Worm (Caenorhabditis elegans) whole organism, L2 larva: ENCODE measurements around the gene cdc-42.
A peak's percentile ranks its signal among the peaks of the same experiment; 100 is the strongest.

Experiments used
- C34F6.9 ChIP-seq: fragments of 150-350 bp; optimal IDR thresholded peaks from 2 replicates; lab custom pipeline; 2014; ENCODE audit warnings: missing biosample characterization, missing genetic modification characterization
- F13H6.1 ChIP-seq: sonication (generic microtip); optimal IDR thresholded peaks from 2 replicates; lab custom pipeline; 2016; ENCODE audit warnings: missing genetic modification characterization, missing compliant biosample characterization
- R02D3.7 ChIP-seq: fragments of 150-350 bp; optimal IDR thresholded peaks from 2 replicates; lab custom pipeline; 2014; ENCODE audit warnings: missing biosample characterization, missing genetic modification characterization
- ZK546.5 ChIP-seq: sonication (generic microtip); optimal IDR thresholded peaks from 2 replicates; lab custom pipeline; 2017; ENCODE audit warnings: missing biosample characterization, missing genetic modification characterization
- alr-1 ChIP-seq: fragments of 150-350 bp; optimal IDR thresholded peaks from 2 replicates; lab custom pipeline; 2014; ENCODE audit warnings: missing biosample characterization, missing genetic modification characterization
- aly-2 ChIP-seq: fragments of 150-350 bp; optimal IDR thresholded peaks from 2 replicates; lab custom pipeline; 2014; ENCODE audit warnings: missing biosample characterization, missing genetic modification characterization
- ama-1 ChIP-seq: fragments of 150-350 bp; optimal IDR thresholded peaks from 2 replicates; lab custom pipeline; 2018; ENCODE audit warnings: inconsistent platforms
- ceh-16 ChIP-seq: fragments of 150-350 bp; optimal IDR thresholded peaks from 2 replicates; lab custom pipeline; 2014; ENCODE audit warnings: missing biosample characterization, missing genetic modification characterization
- ceh-82 ChIP-seq: fragments of 150-350 bp; optimal IDR thresholded peaks from 2 replicates; lab custom pipeline; 2014; ENCODE audit warnings: missing biosample characterization, missing genetic modification characterization
- crh-2 ChIP-seq: sonication (generic microtip); optimal IDR thresholded peaks from 2 replicates; lab custom pipeline; 2017; ENCODE audit warnings: missing biosample characterization, missing genetic modification characterization
- dmd-4 ChIP-seq: sonication (generic microtip); optimal IDR thresholded peaks from 2 replicates; lab custom pipeline; 2017; ENCODE audit warnings: missing biosample characterization, missing genetic modification characterization
- egl-27 ChIP-seq: sonication (generic microtip); optimal IDR thresholded peaks from 3 replicates; lab custom pipeline; 2017; ENCODE audit warnings: missing biosample characterization, missing genetic modification reagents, missing genetic modification characterization
- elt-1 ChIP-seq: fragments of 150-350 bp; optimal IDR thresholded peaks from 2 replicates; lab custom pipeline; 2014; ENCODE audit warnings: missing biosample characterization, missing genetic modification characterization
- elt-3 ChIP-seq: sonication (generic microtip); optimal IDR thresholded peaks from 2 replicates; lab custom pipeline; 2017; ENCODE audit warnings: missing biosample characterization, missing genetic modification characterization
- fos-1 ChIP-seq: fragments of 150-350 bp; optimal IDR thresholded peaks from 2 replicates; lab custom pipeline; 2014; ENCODE audit warnings: missing biosample characterization, missing genetic modification characterization
- lin-11 ChIP-seq: fragments of 150-350 bp; sonication (generic microtip); optimal IDR thresholded peaks from 2 replicates; lab custom pipeline; 2014; ENCODE audit warnings: missing biosample characterization, missing genetic modification characterization, inconsistent platforms, mixed read lengths
- lin-39 ChIP-seq: fragments of 150-350 bp; optimal IDR thresholded peaks from 2 replicates; lab custom pipeline; 2014; ENCODE audit warnings: missing biosample characterization, missing genetic modification reagents, missing genetic modification characterization
- lsy-2 ChIP-seq, 2 experiments: fragments of 150-350 bp in 1 of 2; sonication (generic microtip) in 1 of 2; optimal IDR thresholded peaks; 2 replicates each; lab custom pipeline; 2014 to 2017; ENCODE audit warnings: missing biosample characterization in 2 of 2, missing genetic modification characterization in 2 of 2
- mab-5 ChIP-seq: fragments of 150-350 bp; optimal IDR thresholded peaks from 2 replicates; lab custom pipeline; 2014; ENCODE audit warnings: missing biosample characterization, missing genetic modification characterization
- mbf-1 ChIP-seq: sonication (generic microtip); optimal IDR thresholded peaks from 2 replicates; lab custom pipeline; 2017; ENCODE audit warnings: missing biosample characterization, missing genetic modification characterization
- mdl-1 ChIP-seq, 2 experiments: fragments of 150-350 bp in 1 of 2; sonication (generic microtip) in 1 of 2; optimal IDR thresholded peaks; 2 replicates each; lab custom pipeline; 2017; ENCODE audit warnings: missing biosample characterization in 2 of 2, missing genetic modification characterization in 2 of 2
- nhr-10 ChIP-seq: sonication (generic microtip); optimal IDR thresholded peaks from 2 replicates; lab custom pipeline; 2017; ENCODE audit warnings: missing biosample characterization, missing genetic modification characterization
- nhr-12 ChIP-seq: fragments of 150-350 bp; optimal IDR thresholded peaks from 2 replicates; lab custom pipeline; 2014; ENCODE audit warnings: missing biosample characterization, missing genetic modification characterization
- nhr-129 ChIP-seq: fragments of 150-350 bp; optimal IDR thresholded peaks from 2 replicates; lab custom pipeline; 2014; ENCODE audit warnings: missing biosample characterization, missing genetic modification characterization
- nhr-21 ChIP-seq: fragments of 150-350 bp; optimal IDR thresholded peaks from 2 replicates; lab custom pipeline; 2014; ENCODE audit warnings: missing biosample characterization, missing genetic modification characterization
- nhr-237 ChIP-seq: fragments of 150-350 bp; optimal IDR thresholded peaks from 2 replicates; lab custom pipeline; 2014; ENCODE audit warnings: missing biosample characterization, missing genetic modification characterization
- nhr-25 ChIP-seq: fragments of 150-350 bp; sonication (generic microtip); optimal IDR thresholded peaks from 3 replicates; lab custom pipeline; 2014; ENCODE audit warnings: missing biosample characterization, missing genetic modification characterization
- nhr-6 ChIP-seq: fragments of 150-350 bp; optimal IDR thresholded peaks from 2 replicates; lab custom pipeline; 2014; ENCODE audit warnings: missing biosample characterization, missing genetic modification characterization
- nhr-77 ChIP-seq: fragments of 150-350 bp; optimal IDR thresholded peaks from 2 replicates; lab custom pipeline; 2014; ENCODE audit warnings: missing biosample characterization, missing genetic modification characterization
- peb-1 ChIP-seq: fragments of 150-350 bp; optimal IDR thresholded peaks from 2 replicates; lab custom pipeline; 2014; ENCODE audit warnings: missing biosample characterization, missing genetic modification characterization
- sem-4 ChIP-seq: fragments of 150-350 bp; optimal IDR thresholded peaks from 2 replicates; lab custom pipeline; 2014; ENCODE audit warnings: missing biosample characterization, missing genetic modification reagents, missing genetic modification characterization
- skn-1 ChIP-seq: sonication (generic microtip); optimal IDR thresholded peaks from 2 replicates; lab custom pipeline; 2017; ENCODE audit warnings: missing biosample characterization, missing genetic modification characterization
- sma-3 ChIP-seq: sonication (generic microtip); optimal IDR thresholded peaks from 2 replicates; lab custom pipeline; 2016; ENCODE audit warnings: missing genetic modification reagents, missing genetic modification characterization, missing compliant biosample characterization
- sma-9 ChIP-seq, 2 experiments: fragments of 150-350 bp in 1 of 2; sonication (generic microtip) in 1 of 2; optimal IDR thresholded peaks; 2 replicates each; lab custom pipeline; 2014 to 2016; ENCODE audit warnings: missing genetic modification characterization in 2 of 2, mild to moderate bottlenecking in 1 of 2, missing biosample characterization in 1 of 2, missing compliant biosample characterization in 1 of 2, missing genetic modification reagents in 1 of 2, moderate library complexity in 1 of 2
- snpc-4 ChIP-seq: fragments of 150-350 bp; optimal IDR thresholded peaks from 2 replicates; lab custom pipeline; 2014; ENCODE audit warnings: missing biosample characterization, missing genetic modification characterization
- unc-39 ChIP-seq: fragments of 150-350 bp; optimal IDR thresholded peaks from 2 replicates; lab custom pipeline; 2014; ENCODE audit warnings: missing biosample characterization, missing genetic modification characterization
- unc-55 ChIP-seq: fragments of 150-350 bp; sonication (generic microtip); optimal IDR thresholded peaks from 3 replicates; lab custom pipeline; 2014; ENCODE audit warnings: missing biosample characterization, missing genetic modification reagents, missing genetic modification characterization
- unc-62 ChIP-seq: fragments of 150-350 bp; optimal IDR thresholded peaks from 2 replicates; lab custom pipeline; 2014; ENCODE audit warnings: missing biosample characterization, missing genetic modification reagents, missing genetic modification characterization
- zag-1 ChIP-seq: fragments of 150-350 bp; optimal IDR thresholded peaks from 2 replicates; lab custom pipeline; 2014; ENCODE audit warnings: missing biosample characterization, missing genetic modification characterization
- ztf-1 ChIP-seq: fragments of 200-800 bp; sonication (Bioruptor generic); conservative IDR thresholded peaks from 2 replicates; pipeline ENCODE4 v1.3.6; 2022; ENCODE audit warnings: missing genetic modification characterization, missing compliant biosample characterization
- ztf-11 ChIP-seq: sonication (generic microtip); optimal IDR thresholded peaks from 2 replicates; lab custom pipeline; 2017; ENCODE audit warnings: missing biosample characterization, missing genetic modification characterization
- ztf-4 ChIP-seq: fragments of 150-350 bp; optimal IDR thresholded peaks from 2 replicates; lab custom pipeline; 2014; ENCODE audit warnings: missing biosample characterization, missing genetic modification characterization

Gene cdc-42

DNA sequence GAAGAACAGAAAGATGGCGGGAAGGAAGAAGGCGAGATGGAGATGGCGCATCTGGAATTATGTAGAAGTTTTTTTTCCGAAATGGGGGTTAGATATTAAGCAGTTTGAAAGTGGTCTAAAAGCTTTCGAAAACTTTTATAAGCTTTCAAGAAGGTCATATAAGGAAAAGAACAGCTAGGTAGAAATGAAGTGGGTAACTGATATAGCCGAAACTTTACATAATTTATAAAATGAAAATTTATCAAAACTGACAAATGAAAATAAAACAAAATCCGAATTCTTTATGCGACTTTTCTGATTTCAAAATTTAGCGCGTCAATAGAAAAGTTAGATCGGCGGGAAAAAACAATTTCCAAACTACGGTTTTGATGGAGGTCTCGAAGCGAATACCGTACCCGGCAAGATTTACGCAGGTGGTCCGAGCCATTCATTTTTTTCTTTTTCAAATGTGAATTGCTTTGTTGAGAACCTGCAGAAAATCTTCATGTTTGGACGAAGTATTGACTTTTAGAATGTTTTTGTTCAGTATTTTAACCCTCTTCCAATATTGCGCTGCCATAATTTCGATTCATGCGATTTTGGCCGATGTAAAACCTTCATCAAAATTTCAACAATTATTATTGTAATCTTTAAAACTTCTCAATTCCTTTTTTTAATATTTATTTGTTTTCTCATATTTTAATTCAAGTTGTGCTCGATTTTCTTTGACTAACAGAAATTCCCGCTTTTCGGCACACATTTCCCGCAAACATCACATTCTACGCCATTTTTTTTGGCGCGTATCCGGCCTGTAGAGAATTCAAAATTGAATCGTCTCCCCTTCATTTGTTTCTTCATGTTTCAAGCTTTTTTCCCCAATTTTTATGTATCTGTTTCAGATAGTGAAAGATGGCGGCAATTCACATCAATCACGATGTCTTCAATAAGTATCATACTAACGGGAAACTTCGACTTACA is 47.7 kb downstream of the cdc-42 start, which contains the start of the genes F18A1.7 and rpa-1:
Gene F18A1.7 (minus strand): TSS at position 51 of the 957 bp plus-strand sequence.
Gene rpa-1 (plus strand): TSS at position 879 of the 957 bp plus-strand sequence.
- no peak for TF ChIP-seq elt-1 (tag; lab: Kevin White, UChicago)
- no peak for TF ChIP-seq ceh-82 (tag; lab: Kevin White, UChicago)
- no peak for TF ChIP-seq peb-1 (tag; lab: Kevin White, UChicago)
- peak; percentile 24 for TF ChIP-seq unc-55 (GFP tag; lab: Kevin White, UChicago)
- TF ChIP-seq sma-9 (GFP tag; optimal IDR thresholded peaks at IDR 0.05; lab: Kevin White, UChicago) = no peak
- TF ChIP-seq sma-9 (tag; optimal IDR thresholded peaks at IDR 0.05; lab: Kevin White, UChicago) = no peak
- TF ChIP-seq aly-2 (tag; lab: Kevin White, UChicago) = no peak
- no peak for TF ChIP-seq nhr-12 (tag; lab: Kevin White, UChicago)
- no peak for TF ChIP-seq crh-2 (tag; lab: Kevin White, UChicago)
- TF ChIP-seq snpc-4 = no peak
- no peak for TF ChIP-seq ztf-11 (tag; lab: Kevin White, UChicago)
- no peak for TF ChIP-seq R02D3.7
- TF ChIP-seq unc-39 (tag; lab: Kevin White, UChicago) = no peak
- TF ChIP-seq ama-1 (lab: Kevin White, UChicago) = no peak
- no peak for TF ChIP-seq sma-3 (GFP tag; lab: Kevin White, UChicago)
- TF ChIP-seq elt-3 (tag; lab: Kevin White, UChicago) = no peak
- TF ChIP-seq ztf-1 = no peak
- TF ChIP-seq egl-27 (tag; lab: Kevin White, UChicago) = no peak
- no peak for TF ChIP-seq unc-62 (GFP tag; lab: Kevin White, UChicago)
- no peak for TF ChIP-seq skn-1 (tag; lab: Kevin White, UChicago)
- no peak for TF ChIP-seq mab-5
- TF ChIP-seq nhr-21 = no peak
- no peak for TF ChIP-seq nhr-6
- TF ChIP-seq lin-11 (tag; lab: Kevin White, UChicago) = no peak
- peak in 1 of 2 experiments; percentile 37 for TF ChIP-seq lsy-2 (tag; optimal IDR thresholded peaks at IDR 0.05; lab: Kevin White, UChicago)
- peak; percentile 36 for TF ChIP-seq nhr-129 (tag; lab: Kevin White, UChicago)
- no peak for TF ChIP-seq sem-4
- TF ChIP-seq mbf-1 (tag; lab: Kevin White, UChicago) = no peak
- no peak for TF ChIP-seq ztf-4 (tag; lab: Kevin White, UChicago)
- no peak for TF ChIP-seq F13H6.1
- no peak for TF ChIP-seq dmd-4
- no peak for TF ChIP-seq ceh-16 (tag; lab: Kevin White, UChicago)
- TF ChIP-seq fos-1 (tag; lab: Kevin White, UChicago) = peak; percentile 9
- no peak for TF ChIP-seq lin-39
- no peak for TF ChIP-seq ZK546.5 (tag; lab: Kevin White, UChicago)
- TF ChIP-seq nhr-77 (tag; lab: Kevin White, UChicago) = no peak
- TF ChIP-seq C34F6.9 (tag; lab: Kevin White, UChicago) = peak; percentile 55
- TF ChIP-seq alr-1 (tag; lab: Kevin White, UChicago) = no peak
- no peak for TF ChIP-seq zag-1 (tag; lab: Kevin White, UChicago)
- no peak for TF ChIP-seq nhr-237 (tag; lab: Kevin White, UChicago)
- TF ChIP-seq mdl-1 (tag; optimal IDR thresholded peaks at IDR 0.05; lab: Kevin White, UChicago) = no peak

DNA sequence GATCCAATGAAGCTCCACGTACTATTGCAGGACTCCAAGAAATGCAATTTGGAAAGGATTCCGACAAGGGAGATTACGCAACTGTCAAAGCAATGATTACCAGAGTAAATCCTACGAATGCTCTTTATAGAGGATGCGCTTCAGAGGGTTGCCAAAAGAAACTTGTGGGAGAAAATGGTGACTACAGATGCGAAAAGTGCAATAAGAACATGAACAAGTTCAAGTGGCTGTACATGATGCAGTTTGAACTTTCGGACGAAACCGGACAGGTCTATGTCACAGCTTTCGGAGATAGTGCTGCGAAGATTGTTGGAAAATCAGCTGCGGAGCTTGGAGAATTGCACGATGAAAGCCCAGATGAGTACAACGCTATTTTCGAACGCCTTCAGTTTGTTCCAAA is 50.1 kb downstream of the cdc-42 start:
- TF ChIP-seq nhr-21 (no peak), ztf-4 (tag; lab: Kevin White, UChicago) (no peak), ceh-16 (tag; lab: Kevin White, UChicago) (no peak), nhr-25 (tag; lab: Kevin White, UChicago) (no peak), snpc-4 (no peak), zag-1 (tag; lab: Kevin White, UChicago) (no peak), nhr-12 (tag; lab: Kevin White, UChicago) (no peak), lin-11 (tag; lab: Kevin White, UChicago) (no peak), aly-2 (tag; lab: Kevin White, UChicago) (no peak), mab-5 (no peak), egl-27 (tag; lab: Kevin White, UChicago) (no peak), nhr-10 (tag; lab: Kevin White, UChicago) (no peak), dmd-4 (no peak), sma-9 (GFP tag; optimal IDR thresholded peaks at IDR 0.05; lab: Kevin White, UChicago) (no peak), sma-9 (tag; optimal IDR thresholded peaks at IDR 0.05; lab: Kevin White, UChicago) (no peak), elt-1 (tag; lab: Kevin White, UChicago) (no peak), mdl-1 (tag; optimal IDR thresholded peaks at IDR 0.05; lab: Kevin White, UChicago) (no peak)
